Worm (Caenorhabditis elegans) whole organism, L3 larva: ENCODE measurements around the gene ttbk-6.

Source experiments
- R02D3.7 ChIP-seq: fragments of 150-350 bp; optimal IDR thresholded peaks from 2 replicates; lab custom pipeline; 2014; ENCODE audit warnings: missing biosample characterization, missing genetic modification characterization
- ZK546.5 ChIP-seq: sonication (generic microtip); optimal IDR thresholded peaks from 2 replicates; lab custom pipeline; 2017; ENCODE audit warnings: missing biosample characterization, missing genetic modification characterization
- ama-1 ChIP-seq: fragments of 150-350 bp; optimal IDR thresholded peaks from 2 replicates; lab custom pipeline; 2018
- ceh-82 ChIP-seq: fragments of 150-350 bp; optimal IDR thresholded peaks from 2 replicates; lab custom pipeline; 2014; ENCODE audit warnings: missing biosample characterization, missing genetic modification characterization
- daf-12 ChIP-seq: fragments of 150-350 bp; optimal IDR thresholded peaks from 2 replicates; lab custom pipeline; 2014; ENCODE audit warnings: missing biosample characterization, missing genetic modification reagents, missing genetic modification characterization
- egl-27 ChIP-seq: sonication (generic microtip); optimal IDR thresholded peaks from 4 replicates; lab custom pipeline; 2017; ENCODE audit warnings: missing biosample characterization, missing genetic modification reagents, missing genetic modification characterization
- egl-5 ChIP-seq: fragments of 150-350 bp; optimal IDR thresholded peaks from 2 replicates; lab custom pipeline; 2017; ENCODE audit warnings: missing biosample characterization, missing genetic modification reagents, missing genetic modification characterization, inconsistent platforms
- elt-2 ChIP-seq: sonication (generic microtip); optimal IDR thresholded peaks from 2 replicates; lab custom pipeline; 2016; ENCODE audit warnings: missing genetic modification reagents, mild to moderate bottlenecking, missing genetic modification characterization, missing compliant biosample characterization
- elt-3 ChIP-seq, 3 experiments: fragments of 150-350 bp in 1 of 3; sonication (generic microtip) in 2 of 3; optimal IDR thresholded peaks; 2 replicates in 2 of 3; 4 replicates in 1 of 3; lab custom pipeline; 2014 to 2017; ENCODE audit warnings: missing biosample characterization in 3 of 3, missing genetic modification characterization in 3 of 3
- eor-1 ChIP-seq, 2 experiments: fragments of 150-350 bp; optimal IDR thresholded peaks; 2 replicates each; lab custom pipeline; 2014 to 2018; ENCODE audit warnings: missing biosample characterization in 2 of 2, missing genetic modification characterization in 2 of 2
- fkh-10 ChIP-seq: sonication (generic microtip); optimal IDR thresholded peaks from 2 replicates; lab custom pipeline; 2017; ENCODE audit warnings: missing biosample characterization, missing genetic modification reagents, missing genetic modification characterization
- fos-1 ChIP-seq: fragments of 150-350 bp; optimal IDR thresholded peaks from 2 replicates; lab custom pipeline; 2014; ENCODE audit warnings: missing biosample characterization, missing genetic modification characterization
- hmg-11 ChIP-seq: sonication (generic microtip); optimal IDR thresholded peaks from 2 replicates; lab custom pipeline; 2016; ENCODE audit warnings: missing genetic modification characterization, missing compliant biosample characterization
- jun-1 ChIP-seq: fragments of 150-350 bp; optimal IDR thresholded peaks from 2 replicates; lab custom pipeline; 2014; ENCODE audit warnings: missing biosample characterization, missing genetic modification reagents, missing genetic modification characterization
- lin-15B ChIP-seq: fragments of 150-350 bp; optimal IDR thresholded peaks from 2 replicates; lab custom pipeline; 2014; ENCODE audit warnings: missing biosample characterization, missing genetic modification characterization
- lin-39 ChIP-seq: fragments of 150-350 bp; optimal IDR thresholded peaks from 2 replicates; lab custom pipeline; 2018; ENCODE audit warnings: missing biosample characterization, missing genetic modification reagents, missing genetic modification characterization
- lsy-12 ChIP-seq: sonication (generic microtip); optimal IDR thresholded peaks from 2 replicates; lab custom pipeline; 2016; ENCODE audit warnings: mild to moderate bottlenecking, missing genetic modification characterization, missing compliant biosample characterization
- mml-1 ChIP-seq: fragments of 150-350 bp; sonication (generic microtip); optimal IDR thresholded peaks from 3 replicates; lab custom pipeline; 2014; ENCODE audit warnings: missing biosample characterization, missing genetic modification characterization
- nfya-1 ChIP-seq: sonication (generic microtip); optimal IDR thresholded peaks from 2 replicates; lab custom pipeline; 2017; ENCODE audit warnings: missing genetic modification characterization, mild to moderate bottlenecking, missing compliant biosample characterization, antibody characterized with exemption, moderate library complexity; ENCODE audit not compliant: insufficient read depth
- nhr-11 ChIP-seq: fragments of 150-350 bp; optimal IDR thresholded peaks from 2 replicates; lab custom pipeline; 2014; ENCODE audit warnings: missing biosample characterization, missing genetic modification characterization
- nhr-12 ChIP-seq: fragments of 150-350 bp; optimal IDR thresholded peaks from 2 replicates; lab custom pipeline; 2014; ENCODE audit warnings: missing biosample characterization, missing genetic modification characterization
- nhr-23 ChIP-seq: fragments of 150-350 bp; optimal IDR thresholded peaks from 2 replicates; lab custom pipeline; 2014; ENCODE audit warnings: missing biosample characterization, missing genetic modification reagents, missing genetic modification characterization
- nhr-237 ChIP-seq: fragments of 150-350 bp; optimal IDR thresholded peaks from 2 replicates; lab custom pipeline; 2014; ENCODE audit warnings: missing biosample characterization, missing genetic modification characterization
- nhr-25 ChIP-seq: sonication (generic microtip); optimal IDR thresholded peaks from 2 replicates; lab custom pipeline; 2017; ENCODE audit warnings: missing biosample characterization, missing genetic modification characterization
- nhr-28 ChIP-seq: fragments of 150-350 bp; optimal IDR thresholded peaks from 2 replicates; lab custom pipeline; 2014; ENCODE audit warnings: missing biosample characterization, missing genetic modification characterization
- nhr-43 ChIP-seq: sonication (generic microtip); optimal IDR thresholded peaks from 2 replicates; lab custom pipeline; 2016; ENCODE audit warnings: mild to moderate bottlenecking, missing genetic modification characterization, missing compliant biosample characterization; ENCODE audit not compliant: poor library complexity, severe bottlenecking
- nhr-67 ChIP-seq: fragments of 150-350 bp; optimal IDR thresholded peaks from 2 replicates; lab custom pipeline; 2014; ENCODE audit warnings: missing biosample characterization, missing genetic modification characterization
- nhr-77 ChIP-seq: fragments of 150-350 bp; optimal IDR thresholded peaks from 2 replicates; lab custom pipeline; 2014; ENCODE audit warnings: missing biosample characterization, missing genetic modification characterization
- pha-4 ChIP-seq: fragments of 150-350 bp; optimal IDR thresholded peaks from 2 replicates; lab custom pipeline; 2014; ENCODE audit warnings: missing biosample characterization, missing genetic modification reagents, missing genetic modification characterization
- pqm-1 ChIP-seq: fragments of 150-350 bp; optimal IDR thresholded peaks from 2 replicates; lab custom pipeline; 2017; ENCODE audit warnings: missing biosample characterization, missing genetic modification characterization, inconsistent platforms
- skn-1 ChIP-seq: fragments of 150-350 bp; optimal IDR thresholded peaks from 2 replicates; lab custom pipeline; 2014; ENCODE audit warnings: missing biosample characterization, missing genetic modification characterization
- snpc-4 ChIP-seq: fragments of 150-350 bp; optimal IDR thresholded peaks from 2 replicates; lab custom pipeline; 2014; ENCODE audit warnings: missing biosample characterization, missing genetic modification characterization
- tbx-2 ChIP-seq: sonication (generic microtip); optimal IDR thresholded peaks from 2 replicates; lab custom pipeline; 2016; ENCODE audit warnings: mild to moderate bottlenecking, missing genetic modification characterization, missing compliant biosample characterization

The ttbk-6 gene

DNA sequence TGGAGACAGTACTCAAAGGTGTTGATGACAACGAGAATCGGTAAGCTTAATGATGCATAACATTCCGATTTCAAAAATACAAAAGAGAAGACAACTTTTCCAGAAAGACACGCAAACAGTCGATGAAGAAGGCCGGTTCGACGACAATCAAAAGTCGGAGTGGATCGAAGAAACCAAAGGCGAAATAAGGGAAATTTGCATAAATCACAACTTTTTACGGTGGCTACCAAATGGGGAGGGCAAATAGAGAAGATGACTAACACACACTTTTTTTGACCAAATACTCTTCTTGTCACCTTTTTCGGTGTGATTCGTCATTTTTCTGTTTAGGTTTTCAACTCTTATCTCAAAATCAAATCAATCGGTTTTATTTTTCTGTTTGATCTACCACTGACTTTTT lies 38.3 kb upstream of the ttbk-6 start, which contains the start of gene C45G9.6:
C45G9.6 (plus strand) TSS at position 301 of the 400 bp plus-strand sequence.
- TF ChIP-seq lin-39 (no peak), ama-1 (no peak), egl-5 (tag; lab: Kevin White, UChicago) (peak; percentile 4), egl-27 (tag; lab: Kevin White, UChicago) (no peak)
- TF ChIP-seq, all 47 proteins: peak for 1

DNA sequence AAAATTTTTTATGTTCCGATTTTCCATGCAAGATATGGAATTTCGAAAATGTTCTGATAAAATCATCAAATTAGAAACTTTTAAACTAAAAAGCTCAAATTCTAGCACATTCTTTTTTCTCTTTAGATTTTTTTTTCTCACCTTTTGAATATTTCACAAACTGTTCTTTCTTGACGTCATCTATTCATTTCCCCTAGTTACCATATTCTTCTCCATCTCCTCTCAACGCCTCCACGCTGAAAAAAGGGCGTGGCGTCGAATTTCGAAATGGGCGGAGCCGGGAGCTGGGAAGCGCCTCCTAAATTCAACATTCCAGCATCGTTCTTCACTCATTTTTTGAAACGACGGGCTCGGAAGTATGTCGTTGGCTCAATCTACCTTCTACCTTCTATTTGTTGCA lies 32.4 kb upstream of the ttbk-6 start, which contains the start of gene nlp-43:
nlp-43 (plus strand) TSS at position 301 of the 400 bp plus-strand sequence.
- TF ChIP-seq nhr-237 (tag; lab: Kevin White, UChicago) (no peak), nhr-67 (tag; lab: Kevin White, UChicago) (no peak), snpc-4 (tag; lab: Kevin White, UChicago) (no peak), lsy-12 (tag; lab: Kevin White, UChicago) (no peak), elt-3 (tag; optimal IDR thresholded peaks at IDR 0.05; lab: Kevin White, UChicago) (no peak), elt-2 (tag; lab: Kevin White, UChicago) (no peak), lin-15B (tag; lab: Kevin White, UChicago) (no peak), tbx-2 (tag; lab: Kevin White, UChicago) (no peak), nhr-43 (tag; lab: Kevin White, UChicago) (no peak), egl-5 (tag; lab: Kevin White, UChicago) (no peak), ceh-82 (tag; lab: Kevin White, UChicago) (no peak), nhr-77 (tag; lab: Kevin White, UChicago) (no peak), lin-39 (no peak), daf-12 (tag; lab: Kevin White, UChicago) (no peak)

DNA sequence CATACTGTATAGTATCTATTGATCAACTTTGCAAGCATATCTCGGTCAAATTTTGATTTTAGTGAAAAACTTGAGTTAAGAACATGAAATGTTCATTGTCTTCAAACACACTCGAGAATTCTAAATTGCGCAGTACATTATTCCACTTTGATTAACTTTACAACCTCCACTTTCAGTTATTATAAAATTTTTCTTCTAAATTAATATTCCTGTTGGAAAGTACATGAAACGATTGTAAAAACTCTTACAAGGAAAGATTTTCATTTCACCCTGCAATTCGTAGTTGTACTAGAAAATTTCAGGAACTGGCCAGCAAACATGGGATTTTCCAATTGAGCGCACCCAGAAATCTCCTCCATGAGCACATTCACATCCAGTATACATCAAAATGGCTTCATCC lies 29.8 kb upstream of the ttbk-6 start, which contains the start of gene C45G9.14:
C45G9.14 (plus strand) TSS at position 301 of the 400 bp plus-strand sequence.
- no peak for TF ChIP-seq skn-1 (tag; lab: Kevin White, UChicago)

DNA sequence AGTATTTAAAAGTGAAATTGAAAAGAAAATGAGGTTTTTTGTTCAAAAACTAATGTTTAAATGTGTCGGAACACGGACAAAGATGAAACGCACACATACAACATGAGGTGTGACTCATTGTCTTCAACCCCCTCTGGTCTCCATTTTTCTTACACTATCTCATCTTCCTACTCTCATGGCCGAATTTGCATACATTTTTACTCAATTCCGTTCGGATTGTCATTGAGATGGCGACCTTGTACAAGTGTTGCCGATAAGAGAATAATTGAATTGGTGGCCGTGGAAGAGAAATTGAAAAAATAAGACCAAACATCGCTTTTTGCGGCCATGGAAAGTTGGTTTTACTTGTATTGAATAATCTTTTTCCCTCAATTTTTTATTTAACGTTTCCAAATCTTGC lies 27.3 kb upstream of the ttbk-6 start, which contains the start of gene txbp-3:
txbp-3 (minus strand) TSS at position 285 of the 400 bp plus-strand sequence.
- TF ChIP-seq snpc-4 (tag; lab: Kevin White, UChicago), result peak; percentile 80
- TF ChIP-seq elt-3 (tag; optimal IDR thresholded peaks at IDR 0.05; lab: Kevin White, UChicago), result no peak
- TF ChIP-seq jun-1, result peak; percentile 5
- peak; percentile 32 for TF ChIP-seq pha-4 (tag; lab: Kevin White, UChicago)
- no peak for TF ChIP-seq ZK546.5 (tag; lab: Kevin White, UChicago)
- TF ChIP-seq lsy-12 (tag; lab: Kevin White, UChicago), result no peak
- peak; percentile 27 for TF ChIP-seq nhr-23 (tag; lab: Kevin White, UChicago)
- peak; percentile 95 for TF ChIP-seq nhr-25
- peak; percentile 0 for TF ChIP-seq pqm-1
- no peak for TF ChIP-seq nhr-11 (tag; lab: Kevin White, UChicago)
- TF ChIP-seq hmg-11 (tag; lab: Kevin White, UChicago), result no peak
- peak; percentile 9 for TF ChIP-seq nhr-43 (tag; lab: Kevin White, UChicago)
- peak; percentile 17 for TF ChIP-seq fkh-10 (GFP tag; lab: Kevin White, UChicago)
- TF ChIP-seq lin-39, result peak; percentile 23
- peak; percentile 20 for TF ChIP-seq nfya-1 (tag; lab: Kevin White, UChicago)
- peak; percentile 74 for TF ChIP-seq elt-2 (tag; lab: Kevin White, UChicago)
- TF ChIP-seq ceh-82 (tag; lab: Kevin White, UChicago), result no peak
- peak; percentile 70 for TF ChIP-seq lin-15B (tag; lab: Kevin White, UChicago)

DNA sequence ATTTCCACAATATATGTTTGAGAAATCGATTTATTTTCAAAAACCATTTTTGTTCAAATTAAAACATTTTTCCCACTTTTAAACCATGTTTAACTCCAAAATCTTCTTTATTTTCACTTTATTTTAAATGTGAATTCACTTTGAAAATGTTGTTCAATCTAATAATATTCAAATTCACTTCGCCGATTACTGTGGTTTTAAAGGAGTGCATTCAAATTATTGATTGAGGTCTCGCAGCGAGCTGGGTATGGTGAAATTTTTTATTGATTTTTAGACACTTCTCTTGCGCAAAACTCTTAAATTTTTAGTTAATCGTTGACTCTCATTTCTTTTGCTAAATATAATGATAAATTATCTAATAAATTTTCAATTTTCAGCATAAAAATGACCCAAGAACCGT lies 26.8 kb upstream of the ttbk-6 start, which contains the start of gene C45G9.5:
C45G9.5 (plus strand) TSS at position 378 of the 400 bp plus-strand sequence.
- TF ChIP-seq nhr-25 (no peak), lsy-12 (tag; lab: Kevin White, UChicago) (no peak), nhr-43 (tag; lab: Kevin White, UChicago) (no peak), lin-39 (no peak), skn-1 (tag; lab: Kevin White, UChicago) (no peak)

DNA sequence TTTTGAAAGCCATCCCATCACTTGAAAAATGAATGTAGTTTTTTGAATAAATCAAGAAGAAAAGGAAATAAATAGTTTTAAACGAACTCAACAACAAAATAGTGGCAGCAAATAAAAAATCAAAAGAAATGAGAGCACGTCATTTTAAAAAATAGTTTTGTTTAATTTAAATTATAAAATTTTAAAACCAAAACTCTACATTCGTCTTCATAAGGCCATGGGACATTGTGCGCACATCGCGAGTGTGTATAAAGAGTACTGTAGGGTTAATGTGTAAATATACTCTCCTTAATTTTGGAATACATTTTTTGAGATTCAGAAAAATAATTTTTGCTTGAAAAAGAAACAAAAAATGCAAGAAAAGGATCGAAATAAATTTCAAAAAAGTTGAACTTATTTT lies 22.5 kb upstream of the ttbk-6 start, which contains the start of gene C45G9.15:
C45G9.15 (minus strand) TSS at position 101 of the 400 bp plus-strand sequence.
- TF ChIP-seq fos-1 (tag; lab: Kevin White, UChicago), result no peak
- TF ChIP-seq ceh-82 (tag; lab: Kevin White, UChicago), result no peak
- TF ChIP-seq nhr-28 (tag; lab: Kevin White, UChicago), result no peak
- TF ChIP-seq snpc-4 (tag; lab: Kevin White, UChicago), result no peak
- no peak for TF ChIP-seq eor-1 (tag; optimal IDR thresholded peaks at IDR 0.05; lab: Kevin White, UChicago)
- no peak for TF ChIP-seq nhr-23 (tag; lab: Kevin White, UChicago)
- TF ChIP-seq nhr-12, result no peak
- TF ChIP-seq R02D3.7, result no peak
- TF ChIP-seq elt-2 (tag; lab: Kevin White, UChicago), result no peak
- no peak for TF ChIP-seq mml-1 (tag; lab: Kevin White, UChicago)
